Worm (Caenorhabditis elegans) whole organism, dauer: ENCODE data around the gene W06H8.6.

Experiments used
- unc-62 ChIP-seq: sonication (generic microtip); optimal IDR thresholded peaks from 2 replicates; lab custom pipeline; 2017; ENCODE audit warnings: missing biosample characterization, missing genetic modification reagents, missing genetic modification characterization

The W06H8.6 gene

DNA sequence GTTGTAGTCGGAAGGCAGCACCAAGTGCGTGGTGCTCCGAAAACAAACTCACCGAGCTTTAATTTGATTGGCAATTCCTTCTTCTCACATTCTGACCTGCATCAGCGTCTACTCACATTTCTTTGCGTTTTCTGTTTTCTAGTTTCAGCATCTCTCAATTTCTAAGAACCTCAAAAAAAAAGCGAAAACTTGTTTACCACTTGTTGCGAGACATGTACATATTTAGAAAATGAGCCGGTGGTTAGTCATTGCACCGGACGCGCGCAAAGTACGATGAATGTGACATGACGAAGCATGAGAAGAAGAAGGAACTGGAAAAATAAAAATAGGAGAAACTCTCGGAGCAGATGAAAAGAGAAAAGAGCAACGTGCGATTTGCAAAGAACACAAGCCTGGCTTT lies 17.8 kb upstream of the W06H8.6 start:
- TF ChIP-seq unc-62, result no peak

ce11 chrV:6243260-6243659 lies 16.4 kb upstream of the W06H8.6 start:
- no peak for TF ChIP-seq unc-62

ce11 chrV:6240735-6241134 lies 13.9 kb upstream of the W06H8.6 start:
- no peak for TF ChIP-seq unc-62

ce11 chrV:6239855-6240254 lies 13.0 kb upstream of the W06H8.6 start:
- TF ChIP-seq unc-62, result no peak

DNA sequence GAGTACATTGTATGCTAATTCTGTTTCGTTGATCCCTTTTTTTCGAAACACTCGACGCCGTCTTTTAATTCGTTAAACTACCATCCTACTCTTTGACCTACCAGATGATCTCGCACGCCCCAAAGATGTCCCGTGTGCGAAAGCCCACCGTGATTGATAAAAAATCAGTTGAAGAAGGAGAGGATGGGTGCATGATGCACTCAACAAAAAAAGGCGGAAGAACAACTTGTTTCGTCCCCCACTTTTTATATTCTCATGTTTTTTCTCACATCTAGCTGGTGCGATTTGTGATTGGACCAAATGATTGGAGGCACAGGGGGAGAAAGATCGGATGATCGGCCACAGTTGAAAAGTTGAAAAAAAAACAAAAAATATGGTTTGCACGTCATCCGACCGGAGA lies 11.5 kb upstream of the W06H8.6 start:
- TF ChIP-seq unc-62, result no peak

DNA sequence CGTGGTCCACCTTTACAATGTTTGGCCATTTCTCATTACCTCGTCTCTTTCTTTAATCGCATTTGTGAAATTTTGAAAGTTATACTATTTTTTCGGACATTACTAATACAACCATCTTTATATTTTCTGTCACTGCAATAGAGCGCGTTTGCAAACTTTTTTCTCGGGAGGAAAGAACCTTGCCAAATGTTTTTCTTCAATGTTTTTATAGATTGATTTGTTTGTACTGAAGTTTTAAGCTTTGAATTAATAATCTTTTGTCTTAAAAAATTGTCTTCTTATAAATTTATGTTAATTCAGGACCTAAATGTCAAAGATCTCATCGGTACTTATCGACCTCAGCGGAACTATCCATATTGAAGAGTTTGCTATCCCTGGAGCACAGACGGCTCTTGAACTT lies 8.1 kb upstream of the W06H8.6 start, which contains the start of gene K08B12.3:
Gene K08B12.3, plus strand, starts transcription at position 301 of the 400 bp plus-strand sequence.
- TF ChIP-seq unc-62, result no peak

- no peak for TF ChIP-seq unc-62
These were observed 7.1 kb upstream of the W06H8.6 start for ce11 chrV:6233952-6234351.

ce11 chrV:6232886-6233285 lies 6.1 kb upstream of the W06H8.6 start:
- no peak for TF ChIP-seq unc-62

DNA sequence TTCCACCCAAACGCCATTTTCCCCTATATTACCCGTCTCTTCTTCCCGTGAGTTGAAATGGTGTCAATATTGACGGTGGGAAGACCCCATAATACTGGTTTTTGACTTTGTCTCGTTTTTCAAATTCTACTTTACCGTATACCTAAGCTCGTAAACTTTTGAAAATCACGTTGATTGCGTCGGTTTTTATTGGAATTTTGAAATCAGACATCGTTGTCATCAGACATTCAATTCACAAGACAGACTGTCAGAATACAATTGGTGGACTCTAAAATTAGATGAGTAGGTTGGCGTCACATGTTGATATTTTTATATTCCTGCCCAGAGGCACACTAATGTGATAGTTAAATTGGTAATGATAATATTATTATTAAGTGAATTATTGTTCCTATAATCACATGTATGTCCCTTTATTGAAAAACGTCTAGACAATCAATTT lies 5.1 kb upstream of the W06H8.6 start:
- TF ChIP-seq unc-62, result no peak

- TF ChIP-seq unc-62, result no peak
These were observed 3.9 kb upstream of the W06H8.6 start for ce11 chrV:6230629-6231229.

DNA sequence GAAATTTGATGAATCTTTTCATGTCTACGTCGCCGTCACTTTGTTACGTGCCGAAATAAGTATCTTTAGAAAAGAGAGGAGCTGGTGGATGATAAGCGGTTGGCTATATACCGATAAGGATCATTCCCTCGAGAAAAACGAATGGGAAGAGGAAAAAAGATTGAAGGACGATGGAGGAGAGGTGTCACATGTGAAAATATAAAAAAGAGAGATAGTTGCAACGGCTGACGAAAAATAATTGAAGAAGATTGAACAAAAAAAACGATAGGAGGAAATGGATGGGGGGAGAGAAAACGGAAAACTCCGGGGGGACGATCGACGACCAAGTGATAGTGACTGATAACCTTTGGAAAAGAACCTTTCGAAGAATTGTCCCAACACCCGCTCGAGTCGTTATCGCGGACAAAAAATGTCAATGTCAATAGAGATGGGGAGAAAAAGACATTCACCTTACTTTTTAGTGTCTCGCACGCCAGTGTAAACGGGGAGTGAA lies 2.7 kb upstream of the W06H8.6 start:
- no peak for TF ChIP-seq unc-62

DNA sequence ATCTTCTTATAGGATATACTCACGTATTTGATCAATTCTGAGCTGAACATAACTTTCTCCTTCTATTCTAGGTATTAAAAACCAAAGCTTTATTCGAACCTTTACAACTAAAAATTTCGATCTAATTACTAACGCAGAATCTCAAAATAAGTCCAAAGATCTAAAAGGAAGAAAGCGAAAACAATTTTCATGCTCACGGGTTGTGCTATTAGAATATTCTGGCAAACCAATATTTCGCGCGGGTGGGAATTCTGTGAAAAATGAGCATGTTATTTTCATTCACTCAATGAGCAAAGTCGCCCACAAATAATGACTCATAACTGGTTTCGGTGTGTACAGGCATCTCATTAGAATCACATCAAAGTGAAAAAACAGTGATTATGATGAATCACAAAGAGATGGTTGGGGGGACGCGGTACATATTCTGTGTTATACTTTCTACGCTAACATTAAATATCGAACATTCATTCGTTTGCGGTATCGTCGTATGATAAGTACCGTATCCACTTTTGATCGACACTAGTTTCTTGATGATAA lies 2.2 kb upstream of the W06H8.6 start:
- TF ChIP-seq unc-62, result no peak

DNA sequence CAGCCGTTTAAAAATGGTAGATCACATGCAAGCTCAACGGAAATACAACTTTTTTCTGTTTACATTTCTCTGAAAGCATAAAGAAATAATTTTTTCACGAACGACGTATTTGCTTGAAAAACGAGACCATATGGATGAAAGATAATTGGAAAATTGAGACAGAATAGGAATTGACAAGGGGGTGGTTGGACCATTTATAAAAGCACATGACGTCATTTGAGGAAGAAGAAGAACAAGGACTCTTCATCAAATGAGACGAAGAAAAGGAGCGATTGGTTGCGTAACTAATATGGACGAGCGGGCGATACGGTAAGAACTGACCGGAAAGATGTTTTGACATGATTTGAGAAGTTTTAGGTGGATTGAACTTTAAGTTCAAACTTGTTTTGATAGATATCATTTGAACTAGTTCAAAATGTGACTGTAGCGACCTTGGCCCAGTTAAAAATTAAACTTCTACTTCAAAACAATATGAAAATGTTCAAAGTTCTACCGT lies 1.6 kb upstream of the W06H8.6 start:
- no peak for TF ChIP-seq unc-62

DNA sequence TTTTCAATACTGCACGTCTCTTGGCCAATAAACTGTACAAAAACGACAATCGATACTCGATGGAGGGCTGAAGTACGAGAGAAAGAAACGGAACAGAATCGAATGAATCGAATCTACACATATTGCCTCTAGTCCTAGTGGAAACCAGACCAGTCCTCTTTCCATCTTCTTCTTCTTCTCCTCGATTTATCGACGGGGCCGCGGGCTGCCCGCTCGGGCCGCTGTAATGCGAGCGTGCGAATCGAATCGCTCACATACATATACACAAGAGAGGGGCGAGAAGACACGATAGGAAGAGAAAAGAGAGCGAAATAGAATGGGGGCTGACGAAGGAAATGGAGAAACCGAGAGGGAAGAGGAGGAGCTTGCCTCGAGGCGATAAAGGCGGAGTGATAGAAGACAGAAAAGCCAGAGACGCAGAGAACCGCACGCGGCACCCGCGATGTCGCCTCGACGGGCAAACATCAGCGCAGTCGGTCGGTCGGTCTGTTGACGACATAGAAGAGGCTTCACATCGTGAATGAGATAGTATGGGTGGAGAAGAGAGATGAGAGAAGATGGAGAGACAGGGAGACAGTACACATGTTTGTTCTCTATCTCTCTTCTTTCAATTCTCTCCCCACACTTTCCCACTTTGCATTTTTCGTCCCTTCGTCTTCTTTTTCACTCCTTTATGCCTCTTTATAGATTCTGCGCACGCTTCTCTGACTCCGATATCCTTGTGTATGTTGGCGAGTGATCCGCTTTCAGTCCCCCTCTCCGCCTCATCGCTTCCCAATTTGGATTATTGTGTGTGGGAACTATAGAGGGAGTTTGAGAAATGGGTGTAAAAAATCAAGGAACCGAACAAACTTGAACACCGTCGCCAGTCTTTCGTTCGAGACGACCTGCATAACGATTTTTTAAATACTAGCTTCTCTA lies 776 bp upstream of the W06H8.6 start:
- TF ChIP-seq unc-62, result no peak

ce11 chrV:6225745-6226528 lies 873 bp downstream of the W06H8.6 start:
- no peak for TF ChIP-seq unc-62

- TF ChIP-seq unc-62, result no peak
These were observed 1.7 kb downstream of the W06H8.6 start for ce11 chrV:6224984-6225617.
